Worm (Caenorhabditis elegans) whole organism, L2 larva: ENCODE data around the gene F20C5.11.

ENCODE experiments used
- ZK546.5 ChIP-seq: sonication (generic microtip); optimal IDR thresholded peaks from 2 replicates; lab custom pipeline; 2017; ENCODE audit warnings: missing biosample characterization, missing genetic modification characterization
- ama-1 ChIP-seq: fragments of 150-350 bp; optimal IDR thresholded peaks from 2 replicates; lab custom pipeline; 2018; ENCODE audit warnings: inconsistent platforms
- crh-2 ChIP-seq: sonication (generic microtip); optimal IDR thresholded peaks from 2 replicates; lab custom pipeline; 2017; ENCODE audit warnings: missing biosample characterization, missing genetic modification characterization
- egl-27 ChIP-seq: sonication (generic microtip); optimal IDR thresholded peaks from 3 replicates; lab custom pipeline; 2017; ENCODE audit warnings: missing biosample characterization, missing genetic modification reagents, missing genetic modification characterization
- elt-1 ChIP-seq: fragments of 150-350 bp; optimal IDR thresholded peaks from 2 replicates; lab custom pipeline; 2014; ENCODE audit warnings: missing biosample characterization, missing genetic modification characterization
- elt-3 ChIP-seq: sonication (generic microtip); optimal IDR thresholded peaks from 2 replicates; lab custom pipeline; 2017; ENCODE audit warnings: missing biosample characterization, missing genetic modification characterization
- lin-13 ChIP-seq: fragments of 150-350 bp; optimal IDR thresholded peaks from 2 replicates; lab custom pipeline; 2014; ENCODE audit warnings: missing biosample characterization, missing genetic modification reagents, missing genetic modification characterization
- lsy-2 ChIP-seq, 2 experiments: fragments of 150-350 bp in 1 of 2; sonication (generic microtip) in 1 of 2; optimal IDR thresholded peaks; 2 replicates each; lab custom pipeline; 2014 to 2017; ENCODE audit warnings: missing biosample characterization in 2 of 2, missing genetic modification characterization in 2 of 2
- mdl-1 ChIP-seq, 2 experiments: fragments of 150-350 bp in 1 of 2; sonication (generic microtip) in 1 of 2; optimal IDR thresholded peaks; 2 replicates each; lab custom pipeline; 2017; ENCODE audit warnings: missing biosample characterization in 2 of 2, missing genetic modification characterization in 2 of 2
- nhr-12 ChIP-seq: fragments of 150-350 bp; optimal IDR thresholded peaks from 2 replicates; lab custom pipeline; 2014; ENCODE audit warnings: missing biosample characterization, missing genetic modification characterization
- skn-1 ChIP-seq: sonication (generic microtip); optimal IDR thresholded peaks from 2 replicates; lab custom pipeline; 2017; ENCODE audit warnings: missing biosample characterization, missing genetic modification characterization
- snpc-4 ChIP-seq: fragments of 150-350 bp; optimal IDR thresholded peaks from 2 replicates; lab custom pipeline; 2014; ENCODE audit warnings: missing biosample characterization, missing genetic modification characterization
- unc-62 ChIP-seq: fragments of 150-350 bp; optimal IDR thresholded peaks from 2 replicates; lab custom pipeline; 2014; ENCODE audit warnings: missing biosample characterization, missing genetic modification reagents, missing genetic modification characterization

DNA sequence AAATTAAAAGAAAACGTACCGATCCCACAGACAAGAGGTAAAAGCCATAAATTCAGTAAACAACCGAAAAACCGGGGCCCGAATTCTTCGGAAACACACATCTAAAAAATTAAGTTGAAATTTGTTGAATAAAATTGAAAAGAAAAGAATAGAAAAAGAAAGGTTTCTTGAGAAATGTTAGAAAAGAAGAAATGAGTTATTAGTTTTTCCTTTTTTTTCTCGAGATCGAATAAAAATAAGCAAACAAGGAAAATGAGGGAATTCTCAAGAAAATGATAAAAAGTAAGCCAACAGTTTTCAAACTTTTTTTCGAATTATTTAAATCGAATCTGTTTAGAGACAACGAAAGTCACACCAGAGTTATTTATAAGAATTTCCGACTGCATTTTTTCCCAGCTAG, 56.3 kb downstream of the F20C5.11 start, which contains the start of gene H23L24.4:
- TF ChIP-seq mdl-1 (tag; optimal IDR thresholded peaks at IDR 0.05; lab: Kevin White, UChicago), result no peak
- TF ChIP-seq unc-62 (GFP tag; lab: Kevin White, UChicago), result no peak
- no peak for TF ChIP-seq lin-13
- no peak for TF ChIP-seq skn-1 (tag; lab: Kevin White, UChicago)
- no peak for TF ChIP-seq ama-1 (lab: Kevin White, UChicago)
- TF ChIP-seq elt-1, result no peak
- TF ChIP-seq snpc-4, result no peak
- no peak for TF ChIP-seq crh-2 (tag; lab: Kevin White, UChicago)
- no peak for TF ChIP-seq elt-3 (tag; lab: Kevin White, UChicago)
- no peak for TF ChIP-seq egl-27 (tag; lab: Kevin White, UChicago)
- TF ChIP-seq ZK546.5 (tag; lab: Kevin White, UChicago), result no peak
- no peak for TF ChIP-seq nhr-12 (tag; lab: Kevin White, UChicago)
- no peak for TF ChIP-seq lsy-2 (tag; optimal IDR thresholded peaks at IDR 0.05; lab: Kevin White, UChicago)
